Worm (Caenorhabditis elegans) whole organism, young adult: ENCODE data around the gene dhs-21.

Source experiments
- B0261.1 ChIP-seq: sonication (generic microtip); optimal IDR thresholded peaks from 2 replicates; lab custom pipeline; 2016; ENCODE audit warnings: mild to moderate bottlenecking, missing genetic modification characterization, moderate library complexity, missing compliant biosample characterization
- C17E4.6 ChIP-seq: fragments of 200-800 bp; sonication (Bioruptor generic); IDR thresholded peaks from 2 replicates; pipeline ENCODE4 v1.3.6; 2022; ENCODE audit warnings: missing genetic modification reagents, missing genetic modification characterization, missing compliant biosample characterization
- F10E7.11 ChIP-seq: sonication (generic microtip); optimal IDR thresholded peaks from 2 replicates; lab custom pipeline; 2017; ENCODE audit warnings: mild to moderate bottlenecking, missing genetic modification characterization, moderate library complexity, missing compliant biosample characterization
- F37B4.10 ChIP-seq: fragments of 200-800 bp; sonication (Bioruptor generic); IDR thresholded peaks from 2 replicates; pipeline ENCODE4 v1.3.6; 2022; ENCODE audit warnings: missing genetic modification characterization, missing compliant biosample characterization
- F55B11.4 ChIP-seq: sonication (generic microtip); optimal IDR thresholded peaks from 2 replicates; lab custom pipeline; 2016; ENCODE audit warnings: missing compliant biosample characterization, missing genetic modification characterization, borderline replicate concordance; ENCODE audit not compliant: insufficient read depth
- T07F8.4 ChIP-seq: sonication (generic microtip); optimal IDR thresholded peaks from 2 replicates; lab custom pipeline; 2016; ENCODE audit warnings: mild to moderate bottlenecking, missing genetic modification characterization, moderate library complexity, missing compliant biosample characterization
- T26A5.8 ChIP-seq: sonication (generic microtip); optimal IDR thresholded peaks from 2 replicates; lab custom pipeline; 2016; ENCODE audit warnings: missing genetic modification characterization, missing compliant biosample characterization
- ZK185.1 ChIP-seq: sonication (generic microtip); optimal IDR thresholded peaks from 2 replicates; lab custom pipeline; 2016; ENCODE audit warnings: mild to moderate bottlenecking, missing genetic modification characterization, missing compliant biosample characterization; ENCODE audit not compliant: poor library complexity, severe bottlenecking
- aptf-2 ChIP-seq: fragments of 200-800 bp; sonication (Bioruptor generic); conservative IDR thresholded peaks from 2 replicates; pipeline ENCODE4 v1.3.6; 2022; ENCODE audit warnings: missing genetic modification reagents, missing genetic modification characterization, missing compliant biosample characterization
- atf-7 ChIP-seq: sonication (generic microtip); optimal IDR thresholded peaks from 2 replicates; lab custom pipeline; 2017; ENCODE audit warnings: mild to moderate bottlenecking, missing genetic modification characterization, missing compliant biosample characterization
- attf-5 ChIP-seq: fragments of 200-800 bp; sonication (Bioruptor generic); optimal IDR thresholded peaks from 2 replicates; lab custom pipeline; 2018; ENCODE audit warnings: mild to moderate bottlenecking, missing genetic modification characterization, missing compliant biosample characterization
- cebp-1 ChIP-seq, 2 experiments: fragments of 200-800 bp in 1 of 2; sonication (Bioruptor generic) in 1 of 2; sonication (generic microtip) in 1 of 2; IDR thresholded peaks in 1 of 2; optimal IDR thresholded peaks in 1 of 2; 2 replicates each; pipeline versions ENCODE4 v1.3.6 to Lab custom; 2017 to 2022; ENCODE audit warnings: missing compliant biosample characterization in 2 of 2, missing genetic modification characterization in 2 of 2, mild to moderate bottlenecking in 1 of 2, missing genetic modification reagents in 1 of 2, moderate library complexity in 1 of 2
- cebp-2 ChIP-seq: fragments of 200-800 bp; sonication (Bioruptor generic); IDR thresholded peaks from 2 replicates; pipeline ENCODE4 v1.3.6; 2022; ENCODE audit warnings: missing genetic modification characterization, missing compliant biosample characterization
- ceh-58 ChIP-seq: fragments of 200-800 bp; sonication (Bioruptor generic); IDR thresholded peaks from 2 replicates; pipeline ENCODE4 v1.3.6; 2022; ENCODE audit warnings: missing genetic modification characterization, missing compliant biosample characterization
- ceh-79 ChIP-seq: sonication (generic microtip); optimal IDR thresholded peaks from 2 replicates; lab custom pipeline; 2017; ENCODE audit warnings: mild to moderate bottlenecking, missing genetic modification characterization, missing compliant biosample characterization
- ceh-91 ChIP-seq: fragments of 200-800 bp; sonication (Bioruptor generic); IDR thresholded peaks from 2 replicates; pipeline ENCODE4 v1.3.6; 2022; ENCODE audit warnings: missing genetic modification reagents, missing genetic modification characterization, missing compliant biosample characterization
- die-1 ChIP-seq: sonication (generic microtip); optimal IDR thresholded peaks from 2 replicates; lab custom pipeline; 2016; ENCODE audit warnings: missing genotype, mild to moderate bottlenecking, missing genetic modification characterization, missing compliant biosample characterization
- egrh-3 ChIP-seq: fragments of 200-800 bp; sonication (Bioruptor generic); IDR thresholded peaks from 2 replicates; pipeline ENCODE4 v1.3.6; 2022; ENCODE audit warnings: missing genetic modification reagents, missing genetic modification characterization, missing compliant biosample characterization
- ekl-4 ChIP-seq: fragments of 200-800 bp; sonication (Bioruptor generic); IDR thresholded peaks from 2 replicates; pipeline ENCODE4 v1.3.6; 2022; ENCODE audit warnings: missing genetic modification reagents, missing genetic modification characterization, missing compliant biosample characterization
- ets-4 ChIP-seq: fragments of 200-800 bp; sonication (Bioruptor generic); optimal IDR thresholded peaks from 2 replicates; lab custom pipeline; 2018; ENCODE audit warnings: mild to moderate bottlenecking, missing genetic modification characterization, missing compliant biosample characterization
- him-1 ChIP-seq: sonication (generic microtip); optimal IDR thresholded peaks from 2 replicates; lab custom pipeline; 2016; ENCODE audit warnings: missing genotype, missing genetic modification reagents, missing genetic modification characterization, missing compliant biosample characterization
- hlh-12 ChIP-seq: sonication (generic microtip); optimal IDR thresholded peaks from 2 replicates; lab custom pipeline; 2016; ENCODE audit warnings: missing genetic modification characterization, missing compliant biosample characterization
- lin-26 ChIP-seq: fragments of 200-800 bp; sonication (Bioruptor generic); IDR thresholded peaks from 2 replicates; pipeline ENCODE4 v1.3.6; 2022; ENCODE audit warnings: missing genetic modification reagents, missing genetic modification characterization, missing compliant biosample characterization
- lin-40 ChIP-seq: sonication (generic microtip); optimal IDR thresholded peaks from 2 replicates; lab custom pipeline; 2016; ENCODE audit warnings: missing genetic modification characterization, mild to moderate bottlenecking, missing compliant biosample characterization, missing genotype, missing genetic modification reagents
- lin-54 ChIP-seq: fragments of 200-800 bp; sonication (Bioruptor generic); optimal IDR thresholded peaks from 2 replicates; lab custom pipeline; 2018; ENCODE audit warnings: mild to moderate bottlenecking, missing genetic modification characterization, missing compliant biosample characterization
- lsl-1 ChIP-seq: fragments of 200-800 bp; sonication (Bioruptor generic); optimal IDR thresholded peaks from 2 replicates; lab custom pipeline; 2018; ENCODE audit warnings: mild to moderate bottlenecking, missing genetic modification characterization, moderate library complexity, missing compliant biosample characterization
- lsy-27 ChIP-seq: sonication (generic microtip); optimal IDR thresholded peaks from 2 replicates; lab custom pipeline; 2017; ENCODE audit warnings: missing genetic modification characterization, mild to moderate bottlenecking, missing compliant biosample characterization, antibody characterized with exemption, missing genotype, borderline replicate concordance; ENCODE audit not compliant: insufficient read depth
- madf-10 ChIP-seq: sonication (generic microtip); optimal IDR thresholded peaks from 2 replicates; lab custom pipeline; 2016; ENCODE audit warnings: mild to moderate bottlenecking, missing genetic modification characterization, missing compliant biosample characterization
- madf-6 ChIP-seq: fragments of 200-800 bp; sonication (Bioruptor generic); IDR thresholded peaks from 2 replicates; pipeline ENCODE4 v1.3.6; 2022; ENCODE audit warnings: missing genetic modification reagents, missing genetic modification characterization, missing compliant biosample characterization
- madf-8 ChIP-seq: fragments of 200-800 bp; sonication (Bioruptor generic); conservative IDR thresholded peaks from 2 replicates; pipeline ENCODE4 v1.3.6; 2022; ENCODE audit warnings: missing genetic modification reagents, missing genetic modification characterization, missing compliant biosample characterization
- mel-28 ChIP-seq: sonication (generic microtip); optimal IDR thresholded peaks from 2 replicates; lab custom pipeline; 2016; ENCODE audit warnings: borderline replicate concordance, mild to moderate bottlenecking, missing genetic modification characterization, missing compliant biosample characterization
- mes-4 ChIP-seq: sonication (generic microtip); optimal IDR thresholded peaks from 2 replicates; lab custom pipeline; 2016; ENCODE audit warnings: missing genotype, missing genetic modification characterization, missing compliant biosample characterization
- mxl-1 ChIP-seq: sonication (generic microtip); optimal IDR thresholded peaks from 2 replicates; lab custom pipeline; 2016; ENCODE audit warnings: missing genetic modification characterization, missing compliant biosample characterization
- nhr-120 ChIP-seq: fragments of 200-800 bp; sonication (Bioruptor generic); IDR thresholded peaks from 2 replicates; pipeline ENCODE4 v1.3.6; 2022; ENCODE audit warnings: missing genetic modification characterization, missing compliant biosample characterization
- nhr-27 ChIP-seq: fragments of 200-800 bp; sonication (Bioruptor generic); optimal IDR thresholded peaks from 2 replicates; lab custom pipeline; 2018; ENCODE audit warnings: mild to moderate bottlenecking, missing genetic modification characterization, moderate library complexity, missing compliant biosample characterization
- pha-4 ChIP-seq: fragments of 150-350 bp; sonication (generic microtip); optimal IDR thresholded peaks from 2 replicates; lab custom pipeline; 2014; ENCODE audit warnings: missing biosample characterization, missing genetic modification reagents, missing genetic modification characterization
- rec-8 ChIP-seq, 2 experiments: sonication (generic microtip); optimal IDR thresholded peaks; 2 replicates each; lab custom pipeline; 2016; ENCODE audit warnings: mild to moderate bottlenecking in 2 of 2, missing genetic modification characterization in 2 of 2, missing genetic modification reagents in 2 of 2, missing genotype in 2 of 2, missing biosample characterization in 1 of 2, missing compliant biosample characterization in 1 of 2, moderate library complexity in 1 of 2
- repo-1 ChIP-seq: sonication (generic microtip); optimal IDR thresholded peaks from 2 replicates; lab custom pipeline; 2017; ENCODE audit warnings: mild to moderate bottlenecking, missing genetic modification characterization, missing compliant biosample characterization
- snpc-1.1 ChIP-seq: sonication (generic microtip); optimal IDR thresholded peaks from 2 replicates; lab custom pipeline; 2017; ENCODE audit warnings: missing genetic modification characterization, mild to moderate bottlenecking, missing compliant biosample characterization, antibody characterized with exemption, moderate library complexity, missing genotype, missing genetic modification reagents; ENCODE audit not compliant: insufficient read depth
- snpc-4 ChIP-seq, 5 experiments: fragments of 150-350 bp in 1 of 5; sonication (generic microtip) in 4 of 5; optimal IDR thresholded peaks; 2 replicates each; lab custom pipeline; 2014 to 2018; ENCODE audit warnings: missing genetic modification characterization in 5 of 5, missing biosample characterization in 3 of 5, antibody characterized with exemption in 2 of 5, mild to moderate bottlenecking in 2 of 5, missing compliant biosample characterization in 2 of 5, missing genotype in 2 of 5, moderate library complexity in 2 of 5, missing genetic modification reagents in 1 of 5
- unc-62 ChIP-seq: fragments of 150-350 bp; optimal IDR thresholded peaks from 2 replicates; lab custom pipeline; 2014; ENCODE audit warnings: missing biosample characterization, missing genetic modification reagents, missing genetic modification characterization
- zim-3 ChIP-seq: sonication (generic microtip); optimal IDR thresholded peaks from 2 replicates; lab custom pipeline; 2017; ENCODE audit warnings: mild to moderate bottlenecking, missing genetic modification characterization, moderate library complexity, missing compliant biosample characterization
- ztf-18 ChIP-seq: sonication (generic microtip); optimal IDR thresholded peaks from 2 replicates; lab custom pipeline; 2016; ENCODE audit warnings: missing genotype, mild to moderate bottlenecking, missing genetic modification characterization, missing compliant biosample characterization
- ztf-22 ChIP-seq: fragments of 200-800 bp; sonication (Bioruptor generic); optimal IDR thresholded peaks from 2 replicates; lab custom pipeline; 2018; ENCODE audit warnings: mild to moderate bottlenecking, missing genetic modification characterization, moderate library complexity, missing compliant biosample characterization
- ztf-25 ChIP-seq: fragments of 200-800 bp; sonication (Bioruptor generic); IDR thresholded peaks from 2 replicates; pipeline ENCODE4 v1.3.6; 2022; ENCODE audit warnings: missing genetic modification reagents, missing genetic modification characterization, missing compliant biosample characterization
- ztf-28 ChIP-seq: fragments of 200-800 bp; sonication (Bioruptor generic); IDR thresholded peaks from 2 replicates; pipeline ENCODE4 v1.3.6; 2022; ENCODE audit warnings: missing genetic modification reagents, missing genetic modification characterization, missing compliant biosample characterization

The dhs-21 gene

ce11 chrV:12780248-12780647 lies 46.8 kb upstream of the dhs-21 start (continued):
- TF ChIP-seq B0261.1 (tag; lab: Kevin White, UChicago) (peak; percentile 85), T07F8.4 (peak; percentile 71), F37B4.10 (GFP tag; lab: Robert Waterston, UW) (0 out of 2 replicates have a peak, but pooled peaks have one; percentile 45), atf-7 (tag; lab: Kevin White, UChicago) (peak; percentile 4), ceh-58 (GFP tag; lab: Robert Waterston, UW) (peak; percentile 83; the same call in 1 of the 2 replicates), him-1 (tag; lab: Kevin White, UChicago) (peak; percentile 76), cebp-2 (GFP tag; lab: Robert Waterston, UW) (peak; percentile 80; the same call in 1 of the 2 replicates), lsy-27 (tag; lab: Kevin White, UChicago) (peak; percentile 82), nhr-27 (tag; lab: Kevin White, UChicago) (peak; percentile 17), nhr-120 (0 out of 2 replicates have a peak, but pooled peaks have one; percentile 61), cebp-1 (GFP tag; IDR thresholded peaks at IDR 0.05; lab: Robert Waterston, UW) (0 out of 2 replicates have a peak, but pooled peaks have one; percentile 60), cebp-1 (tag; optimal IDR thresholded peaks at IDR 0.05; lab: Kevin White, UChicago) (no peak), lsl-1 (peak; percentile 37), attf-5 (peak; percentile 81), lin-26 (GFP tag; lab: Robert Waterston, UW) (peak; percentile 97), snpc-1.1 (peak; percentile 2), ztf-22 (GFP tag; lab: Kevin White, UChicago) (peak; percentile 21), T26A5.8 (tag; lab: Kevin White, UChicago) (peak; percentile 59), lin-40 (tag; lab: Kevin White, UChicago) (peak; percentile 14), ceh-91 (GFP tag; lab: Robert Waterston, UW) (peak; percentile 31; the same call in 1 of the 2 replicates), ztf-18 (peak; percentile 79), ztf-25 (peak; percentile 85), rec-8 (tag; optimal IDR thresholded peaks at IDR 0.05; lab: Kevin White, UChicago) (peak; percentile 75 to 84), zim-3 (tag; lab: Kevin White, UChicago) (peak; percentile 91), madf-6 (no peak), ceh-79 (tag; lab: Kevin White, UChicago) (peak; percentile 69), ets-4 (GFP tag; lab: Kevin White, UChicago) (peak; percentile 74), mes-4 (peak; percentile 35), madf-10 (tag; lab: Kevin White, UChicago) (peak; percentile 47), aptf-2 (GFP tag; lab: Robert Waterston, UW) (peak; percentile 64; the same call in 1 of the 2 replicates), lin-54 (GFP tag; lab: Kevin White, UChicago) (no peak), C17E4.6 (GFP tag; lab: Robert Waterston, UW) (0 out of 2 replicates have a peak, but pooled peaks have one; percentile 21), F55B11.4 (tag; lab: Kevin White, UChicago) (no peak), ZK185.1 (tag; lab: Kevin White, UChicago) (peak; percentile 69), F10E7.11 (no peak), pha-4 (tag; lab: Kevin White, UChicago) (no peak), repo-1 (tag; lab: Kevin White, UChicago) (peak; percentile 15), mxl-1 (tag; lab: Kevin White, UChicago) (peak; percentile 72), hlh-12 (tag; lab: Kevin White, UChicago) (peak; percentile 4), unc-62 (GFP tag; lab: Kevin White, UChicago) (no peak), mel-28 (peak; percentile 17), ekl-4 (peak; percentile 68; the same call in 1 of the 2 replicates), ztf-28 (no peak), egrh-3 (GFP tag; lab: Robert Waterston, UW) (0 out of 2 replicates have a peak, but pooled peaks have one; percentile 45), die-1 (tag; lab: Kevin White, UChicago) (peak; percentile 89), madf-8 (no peak), snpc-4 (GFP tag; optimal IDR thresholded peaks at IDR 0.05; lab: Kevin White, UChicago) (peak; percentile 44), snpc-4 (tag; optimal IDR thresholded peaks at IDR 0.05; lab: Kevin White, UChicago) (peak in 1 of 4 experiments; percentile 68)
